Worm (Caenorhabditis elegans) whole organism, L4 larva: ENCODE results near the gene nep-3.

Experiments
- D1046.2 ChIP-seq: fragments of 200-800 bp; sonication (Bioruptor generic); IDR thresholded peaks from 2 replicates; pipeline ENCODE4 v1.3.6; 2022; ENCODE audit warnings: missing genetic modification characterization, missing compliant biosample characterization
- F37D6.2 ChIP-seq: sonication (generic microtip); optimal IDR thresholded peaks from 2 replicates; lab custom pipeline; 2016; ENCODE audit warnings: mild to moderate bottlenecking, missing genetic modification characterization, missing compliant biosample characterization
- F44E2.7 ChIP-seq: fragments of 200-800 bp; sonication (Bioruptor generic); IDR thresholded peaks from 2 replicates; pipeline ENCODE4 v2.1.2; 2022; ENCODE audit warnings: missing genetic modification characterization, missing compliant biosample characterization
- R02D3.7 ChIP-seq: fragments of 150-350 bp; sonication (generic microtip); optimal IDR thresholded peaks from 3 replicates; lab custom pipeline; 2014; ENCODE audit warnings: missing biosample characterization, missing genetic modification characterization
- Y105C5A.15 ChIP-seq: fragments of 200-800 bp; sonication (Bioruptor generic); IDR thresholded peaks from 2 replicates; pipeline ENCODE4 v1.3.6; 2022; ENCODE audit warnings: missing genetic modification characterization, missing compliant biosample characterization
- Y5F2A.4 ChIP-seq: fragments of 200-800 bp; sonication (Bioruptor generic); optimal IDR thresholded peaks from 2 replicates; lab custom pipeline; 2018; ENCODE audit warnings: mild to moderate bottlenecking, missing genetic modification characterization, missing compliant biosample characterization
- ZK546.5 ChIP-seq, 2 experiments: sonication (generic microtip); optimal IDR thresholded peaks; 2 replicates each; lab custom pipeline; 2017; ENCODE audit warnings: missing biosample characterization in 2 of 2, missing genetic modification characterization in 2 of 2
- ceh-28 ChIP-seq: fragments of 150-350 bp; optimal IDR thresholded peaks from 2 replicates; lab custom pipeline; 2014; ENCODE audit warnings: missing biosample characterization, missing genetic modification reagents, missing genetic modification characterization
- ceh-62 ChIP-seq: sonication (generic microtip); optimal IDR thresholded peaks from 2 replicates; lab custom pipeline; 2017; ENCODE audit warnings: missing biosample characterization, missing genetic modification characterization
- daf-16 ChIP-seq, 3 experiments: sonication (generic microtip); optimal IDR thresholded peaks; 2 replicates each; lab custom pipeline; 2016 to 2017; ENCODE audit warnings: missing genetic modification characterization in 3 of 3, missing genetic modification reagents in 3 of 3, mild to moderate bottlenecking in 2 of 3, missing compliant biosample characterization in 2 of 3, missing biosample characterization in 1 of 3, moderate library complexity in 1 of 3
- daf-19 ChIP-seq: fragments of 200-800 bp; sonication (Bioruptor generic); conservative IDR thresholded peaks from 2 replicates; pipeline ENCODE4 v1.3.6; 2022; ENCODE audit warnings: missing genetic modification characterization, missing compliant biosample characterization
- daf-8 ChIP-seq: fragments of 200-800 bp; sonication (Bioruptor generic); IDR thresholded peaks from 2 replicates; pipeline ENCODE4 v1.3.6; 2022; ENCODE audit warnings: missing genetic modification characterization, missing compliant biosample characterization
- dpl-1 ChIP-seq: fragments of 150-350 bp; optimal IDR thresholded peaks from 2 replicates; lab custom pipeline; 2014; ENCODE audit warnings: missing biosample characterization, missing genetic modification reagents, missing genetic modification characterization
- duxl-1 ChIP-seq: sonication (generic microtip); optimal IDR thresholded peaks from 2 replicates; lab custom pipeline; 2016; ENCODE audit warnings: mild to moderate bottlenecking, missing genetic modification characterization, moderate library complexity, missing compliant biosample characterization; ENCODE audit not compliant: poor library complexity
- dve-1 ChIP-seq: sonication (generic microtip); optimal IDR thresholded peaks from 2 replicates; lab custom pipeline; 2017; ENCODE audit warnings: antibody characterized with exemption, mild to moderate bottlenecking, missing genetic modification characterization, missing compliant biosample characterization; ENCODE audit not compliant: insufficient read depth
- egl-27 ChIP-seq: sonication (generic microtip); optimal IDR thresholded peaks from 3 replicates; lab custom pipeline; 2017; ENCODE audit warnings: missing biosample characterization, missing genetic modification reagents, missing genetic modification characterization
- egl-43 ChIP-seq: fragments of 200-800 bp; sonication (Bioruptor generic); IDR thresholded peaks from 2 replicates; pipeline ENCODE4 v1.3.6; 2022; ENCODE audit warnings: missing genetic modification reagents, missing genetic modification characterization, missing compliant biosample characterization
- hif-1 ChIP-seq, 2 experiments: sonication (generic microtip); optimal IDR thresholded peaks; 2 replicates each; lab custom pipeline; 2016 to 2017; ENCODE audit warnings: missing compliant biosample characterization in 2 of 2, missing genetic modification characterization in 2 of 2, missing genetic modification reagents in 2 of 2, missing genotype in 2 of 2, mild to moderate bottlenecking in 1 of 2
- hlh-30 ChIP-seq: sonication (generic microtip); optimal IDR thresholded peaks from 2 replicates; lab custom pipeline; 2017; ENCODE audit warnings: antibody characterized with exemption, mild to moderate bottlenecking, missing genetic modification characterization, missing compliant biosample characterization; ENCODE audit not compliant: insufficient read depth
- lim-7 ChIP-seq: fragments of 200-800 bp; sonication (Bioruptor generic); IDR thresholded peaks from 2 replicates; pipeline ENCODE4 v1.3.6; 2022; ENCODE audit warnings: missing genetic modification characterization, missing compliant biosample characterization
- lin-38 ChIP-seq: fragments of 200-800 bp; sonication (Bioruptor generic); IDR thresholded peaks from 2 replicates; pipeline ENCODE4 v1.3.6; 2022; ENCODE audit warnings: missing genetic modification reagents, missing genetic modification characterization, missing compliant biosample characterization
- lin-39 ChIP-seq: fragments of 150-350 bp; optimal IDR thresholded peaks from 2 replicates; lab custom pipeline; 2014; ENCODE audit warnings: missing biosample characterization, missing genetic modification reagents, missing genetic modification characterization
- mdt-29 ChIP-seq: fragments of 200-800 bp; sonication (Bioruptor generic); IDR thresholded peaks from 2 replicates; pipeline ENCODE4 v1.3.6; 2022; ENCODE audit warnings: missing genetic modification reagents, missing genetic modification characterization, missing compliant biosample characterization
- mep-1 ChIP-seq: fragments of 150-350 bp; sonication (generic microtip); optimal IDR thresholded peaks from 3 replicates; lab custom pipeline; 2014; ENCODE audit warnings: missing biosample characterization, missing genetic modification characterization
- mxl-3 ChIP-seq: fragments of 200-800 bp; sonication (Bioruptor generic); optimal IDR thresholded peaks from 2 replicates; lab custom pipeline; 2018; ENCODE audit warnings: mild to moderate bottlenecking, missing genetic modification characterization, missing compliant biosample characterization
- nhr-11 ChIP-seq: fragments of 150-350 bp; optimal IDR thresholded peaks from 2 replicates; lab custom pipeline; 2014; ENCODE audit warnings: missing biosample characterization, missing genetic modification characterization
- nhr-111 ChIP-seq: fragments of 200-800 bp; sonication (Bioruptor generic); optimal IDR thresholded peaks from 2 replicates; lab custom pipeline; 2018; ENCODE audit warnings: mild to moderate bottlenecking, missing genetic modification characterization, missing compliant biosample characterization
- nhr-25 ChIP-seq: sonication (generic microtip); optimal IDR thresholded peaks from 2 replicates; lab custom pipeline; 2017; ENCODE audit warnings: missing genetic modification characterization, mild to moderate bottlenecking, missing compliant biosample characterization, antibody characterized with exemption, moderate library complexity, borderline replicate concordance; ENCODE audit not compliant: insufficient read depth
- pha-4 ChIP-seq, 2 experiments: fragments of 150-350 bp in 1 of 2; fragments of 200-800 bp in 1 of 2; sonication (Bioruptor generic) in 1 of 2; IDR thresholded peaks in 1 of 2; optimal IDR thresholded peaks in 1 of 2; 2 replicates each; pipeline versions ENCODE4 v1.3.6 to Lab custom; 2014 to 2022; ENCODE audit warnings: missing genetic modification characterization in 2 of 2, missing genetic modification reagents in 2 of 2, missing biosample characterization in 1 of 2, missing compliant biosample characterization in 1 of 2
- php-3 ChIP-seq: fragments of 200-800 bp; sonication (Bioruptor generic); IDR thresholded peaks from 2 replicates; pipeline ENCODE4 v1.3.6; 2022; ENCODE audit warnings: missing genetic modification reagents, missing genetic modification characterization, missing compliant biosample characterization
- rbr-2 ChIP-seq: sonication (generic microtip); optimal IDR thresholded peaks from 2 replicates; lab custom pipeline; 2016; ENCODE audit warnings: missing genotype, missing genetic modification characterization, missing compliant biosample characterization
- set-16 ChIP-seq: fragments of 200-800 bp; sonication (Bioruptor generic); IDR thresholded peaks from 2 replicates; pipeline ENCODE4 v1.3.6; 2022; ENCODE audit warnings: missing genetic modification reagents, missing genetic modification characterization, missing compliant biosample characterization
- snpc-1.2 ChIP-seq: fragments of 200-800 bp; sonication (Bioruptor generic); IDR thresholded peaks from 2 replicates; pipeline ENCODE4 v1.3.6; 2022; ENCODE audit warnings: missing genetic modification reagents, missing genetic modification characterization, missing compliant biosample characterization
- snpc-4 ChIP-seq: fragments of 150-350 bp; optimal IDR thresholded peaks from 2 replicates; lab custom pipeline; 2014; ENCODE audit warnings: missing biosample characterization, missing genetic modification characterization
- spr-1 ChIP-seq: sonication (generic microtip); optimal IDR thresholded peaks from 2 replicates; lab custom pipeline; 2016; ENCODE audit warnings: mild to moderate bottlenecking, missing genetic modification characterization, missing compliant biosample characterization
- tag-97 ChIP-seq: fragments of 200-800 bp; sonication (Bioruptor generic); IDR thresholded peaks from 2 replicates; pipeline ENCODE4 v1.3.6; 2022; ENCODE audit warnings: missing genetic modification characterization, missing compliant biosample characterization
- tra-1 ChIP-seq: fragments of 200-800 bp; sonication (Bioruptor generic); IDR thresholded peaks from 2 replicates; pipeline ENCODE4 v1.3.6; 2022; ENCODE audit warnings: missing genetic modification reagents, missing genetic modification characterization, missing compliant biosample characterization
- unc-39 ChIP-seq: sonication (generic microtip); optimal IDR thresholded peaks from 2 replicates; lab custom pipeline; 2017; ENCODE audit warnings: missing biosample characterization, missing genetic modification characterization
- unc-62 ChIP-seq, 3 experiments: fragments of 150-350 bp in 1 of 3; sonication (generic microtip); optimal IDR thresholded peaks in 2 of 3; peaks in 1 of 3; 1 replicate in 1 of 3; 2 replicates in 2 of 3; lab custom pipeline; 2014 to 2017; ENCODE audit warnings: missing biosample characterization in 3 of 3, missing genetic modification characterization in 3 of 3, missing genetic modification reagents in 3 of 3, missing genotype in 1 of 3
- zag-1 ChIP-seq: fragments of 150-350 bp; optimal IDR thresholded peaks from 2 replicates; lab custom pipeline; 2014; ENCODE audit warnings: missing biosample characterization, missing genetic modification characterization
- zfp-2 ChIP-seq: sonication (generic microtip); optimal IDR thresholded peaks from 2 replicates; lab custom pipeline; 2016; ENCODE audit warnings: mild to moderate bottlenecking, missing genetic modification characterization, missing compliant biosample characterization
- ztf-11 ChIP-seq: fragments of 150-350 bp; optimal IDR thresholded peaks from 2 replicates; lab custom pipeline; 2014; ENCODE audit warnings: missing biosample characterization, missing genetic modification characterization

The nep-3 gene

ce11 chrII:3879945-3880344, 2.9 kb upstream of the nep-3 start, which contains the start of gene nhr-166:
TSS of gene nhr-166 (plus strand) at chrII:3880245.
- no peak for TF ChIP-seq pha-4 (GFP tag; IDR thresholded peaks at IDR 0.05; lab: Robert Waterston, UW)
- no peak for TF ChIP-seq pha-4 (tag; optimal IDR thresholded peaks at IDR 0.05; lab: Kevin White, UChicago)
- no peak for TF ChIP-seq ceh-28 (tag; lab: Kevin White, UChicago)
- TF ChIP-seq lin-38, result no peak
- no peak for TF ChIP-seq ztf-11 (tag; lab: Kevin White, UChicago)
- TF ChIP-seq F44E2.7 (GFP tag; lab: Robert Waterston, UW), result no peak
- TF ChIP-seq F37D6.2 (tag; lab: Kevin White, UChicago), result no peak
- no peak for TF ChIP-seq set-16 (GFP tag; lab: Robert Waterston, UW)
- TF ChIP-seq php-3 (GFP tag; lab: Robert Waterston, UW), result no peak
- TF ChIP-seq lim-7 (GFP tag; lab: Robert Waterston, UW), result no peak
- no peak for TF ChIP-seq D1046.2 (GFP tag; lab: Robert Waterston, UW)
- no peak for TF ChIP-seq daf-16 (GFP tag; optimal IDR thresholded peaks at IDR 0.05; lab: Kevin White, UChicago)
- no peak for TF ChIP-seq daf-16 (tag; optimal IDR thresholded peaks at IDR 0.05; lab: Kevin White, UChicago)
- no peak for TF ChIP-seq hif-1 (tag; optimal IDR thresholded peaks at IDR 0.05; lab: Kevin White, UChicago)
- no peak for TF ChIP-seq Y105C5A.15 (GFP tag; lab: Robert Waterston, UW)

ce11 chrII:3878330-3878729, 1.3 kb upstream of the nep-3 start, which contains the start of gene srh-250:
TSS of gene srh-250 (plus strand) at chrII:3878630.
- no peak for TF ChIP-seq unc-39 (tag; lab: Kevin White, UChicago)
- TF ChIP-seq nhr-111 (GFP tag; lab: Kevin White, UChicago), result no peak
- no peak for TF ChIP-seq duxl-1 (tag; lab: Kevin White, UChicago)
- TF ChIP-seq ceh-62 (tag; lab: Kevin White, UChicago), result no peak
- no peak for TF ChIP-seq zfp-2 (tag; lab: Kevin White, UChicago)
- TF ChIP-seq rbr-2 (tag; lab: Kevin White, UChicago), result no peak
- no peak for TF ChIP-seq daf-16 (GFP tag; optimal IDR thresholded peaks at IDR 0.05; lab: Kevin White, UChicago)
- TF ChIP-seq daf-16 (tag; optimal IDR thresholded peaks at IDR 0.05; lab: Kevin White, UChicago), result no peak
- TF ChIP-seq mxl-3 (GFP tag; lab: Kevin White, UChicago), result no peak
- no peak for TF ChIP-seq tag-97
- no peak for TF ChIP-seq Y5F2A.4 (GFP tag; lab: Kevin White, UChicago)
- no peak for TF ChIP-seq R02D3.7 (tag; lab: Kevin White, UChicago)
- TF ChIP-seq snpc-1.2 (GFP tag; lab: Robert Waterston, UW), result no peak
- no peak for TF ChIP-seq tra-1 (GFP tag; lab: Robert Waterston, UW)
- TF ChIP-seq nhr-11 (tag; lab: Kevin White, UChicago), result no peak
- TF ChIP-seq lin-39, result no peak
- TF ChIP-seq php-3 (GFP tag; lab: Robert Waterston, UW), result no peak
- no peak for TF ChIP-seq daf-8 (GFP tag; lab: Robert Waterston, UW)
- TF ChIP-seq spr-1 (tag; lab: Kevin White, UChicago), result no peak

- TF ChIP-seq lin-39 (no peak), snpc-4 (no peak)
Observed at ce11 chrII:3877874-3878273, 847 bp upstream of the nep-3 start, which contains the start of gene sdz-7. TSS of gene sdz-7 (minus strand) at chrII:3877974.

- TF ChIP-seq hlh-30, result no peak
- no peak for TF ChIP-seq D1046.2 (GFP tag; lab: Robert Waterston, UW)
- TF ChIP-seq zag-1 (tag; lab: Kevin White, UChicago), result no peak
- TF ChIP-seq egl-27 (tag; lab: Kevin White, UChicago), result no peak
- no peak for TF ChIP-seq egl-43 (GFP tag; lab: Robert Waterston, UW)
- no peak for TF ChIP-seq ZK546.5 (tag; optimal IDR thresholded peaks at IDR 0.05; lab: Kevin White, UChicago)
- TF ChIP-seq nhr-25 (tag; lab: Kevin White, UChicago), result no peak
- no peak for TF ChIP-seq unc-62 (GFP tag; optimal IDR thresholded peaks at IDR 0.05 in 1 of 2; lab: Kevin White, UChicago)
- TF ChIP-seq unc-62 (tag; optimal IDR thresholded peaks at IDR 0.05; lab: Kevin White, UChicago), result no peak
- no peak for TF ChIP-seq php-3 (GFP tag; lab: Robert Waterston, UW)
- no peak for TF ChIP-seq dpl-1 (GFP tag; lab: Kevin White, UChicago)
- no peak for TF ChIP-seq daf-19 (GFP tag; lab: Robert Waterston, UW)
- no peak for TF ChIP-seq mep-1 (tag; lab: Kevin White, UChicago)
- no peak for TF ChIP-seq zfp-2 (tag; lab: Kevin White, UChicago)
- no peak for TF ChIP-seq mdt-29 (GFP tag; lab: Robert Waterston, UW)
- TF ChIP-seq dve-1 (tag; lab: Kevin White, UChicago), result no peak
Observed at ce11 chrII:3869601-3870000, 7.4 kb downstream of the nep-3 start, which contains the start of gene oac-10. TSS of gene oac-10 (plus strand) at chrII:3869901.
